Worm (Caenorhabditis elegans) whole organism, L1 larva: ENCODE measurements around the gene C12D5.3.

ENCODE experiments used
- aly-2 ChIP-seq: fragments of 150-350 bp; optimal IDR thresholded peaks from 2 replicates; lab custom pipeline; 2014; ENCODE audit warnings: missing biosample characterization, missing genetic modification characterization
- isw-1 ChIP-seq: fragments of 200-800 bp; sonication (Bioruptor generic); IDR thresholded peaks from 2 replicates; pipeline ENCODE4 v1.3.6; 2022; ENCODE audit warnings: missing genetic modification characterization, missing compliant biosample characterization
- lin-15B ChIP-seq: fragments of 150-350 bp; sonication (generic microtip); optimal IDR thresholded peaks from 3 replicates; lab custom pipeline; 2014; ENCODE audit warnings: missing biosample characterization, missing genetic modification characterization
- lin-39 ChIP-seq: fragments of 150-350 bp; optimal IDR thresholded peaks from 2 replicates; lab custom pipeline; 2014; ENCODE audit warnings: missing biosample characterization, missing genetic modification reagents, missing genetic modification characterization

ce11 chrV:7631732-7632131 is 44.3 kb upstream of the C12D5.3 start, which contains the start of gene srd-25:
- no peak for TF ChIP-seq aly-2 (tag; lab: Kevin White, UChicago)
- no peak for TF ChIP-seq lin-15B (tag; lab: Kevin White, UChicago)
- no peak for TF ChIP-seq lin-39 (tag; lab: Kevin White, UChicago)
- TF ChIP-seq isw-1 (GFP tag; lab: Robert Waterston, UW): no peak
